Fruit fly (Drosophila melanogaster) whole organism, wandering third instar larva: ENCODE measurements around the gene CG5946.

Experiments
- Dfd ChIP-seq: fragments of >200 bp; optimal IDR thresholded peaks from 2 replicates; lab custom pipeline; 2017; ENCODE audit warnings: missing biosample characterization, missing genetic modification characterization
- Hnf4 ChIP-seq: fragments of 200-800 bp; sonication (Bioruptor generic); optimal IDR thresholded peaks from 2 replicates; lab custom pipeline; 2016; ENCODE audit warnings: missing biosample characterization, mild to moderate bottlenecking, missing genetic modification characterization
- Myc ChIP-seq: fragments of >200 bp; optimal IDR thresholded peaks from 2 replicates; lab custom pipeline; 2017
- N ChIP-seq: fragments of >200 bp; optimal IDR thresholded peaks from 2 replicates; lab custom pipeline; 2018; ENCODE audit warnings: missing biosample characterization, missing external identifiers, missing genetic modification characterization
- ey ChIP-seq: fragments of 200-800 bp; sonication (Bioruptor generic); optimal IDR thresholded peaks from 2 replicates; lab custom pipeline; 2016; ENCODE audit warnings: missing biosample characterization, missing genetic modification characterization
- h ChIP-seq: fragments of 200-800 bp; sonication (Bioruptor generic); optimal IDR thresholded peaks from 3 replicates; lab custom pipeline; 2016; ENCODE audit warnings: missing biosample characterization, mild to moderate bottlenecking, missing genetic modification characterization
- pan ChIP-seq: fragments of >200 bp; optimal IDR thresholded peaks from 2 replicates; lab custom pipeline; 2017
- psq ChIP-seq: fragments of 200-800 bp; sonication (Bioruptor generic); optimal IDR thresholded peaks from 3 replicates; lab custom pipeline; 2017; ENCODE audit warnings: missing biosample characterization, mild to moderate bottlenecking, missing genetic modification characterization, moderate library complexity
- rgr ChIP-seq: fragments of 200-800 bp; sonication (Bioruptor generic); optimal IDR thresholded peaks from 3 replicates; lab custom pipeline; 2016; ENCODE audit warnings: missing biosample characterization, mild to moderate bottlenecking, missing genetic modification characterization
- tai ChIP-seq: sonication (Bioruptor generic); optimal IDR thresholded peaks from 2 replicates; lab custom pipeline; 2016; ENCODE audit warnings: missing biosample characterization, missing genetic modification characterization
- usp ChIP-seq: fragments of >200 bp; optimal IDR thresholded peaks from 2 replicates; lab custom pipeline; 2017; ENCODE audit warnings: missing biosample characterization, missing genetic modification characterization

- no peak for TF ChIP-seq h
- TF ChIP-seq tai (GFP tag; lab: Kevin White, UChicago): no peak
- TF ChIP-seq Dfd (GFP tag; lab: Kevin White, UChicago): no peak
- no peak for TF ChIP-seq pan (lab: Kevin White, UChicago)
- TF ChIP-seq Myc: no peak
- TF ChIP-seq Hnf4: no peak
- no peak for TF ChIP-seq psq (GFP tag; lab: Kevin White, UChicago)
- TF ChIP-seq usp (GFP tag; lab: Kevin White, UChicago): no peak
- TF ChIP-seq N: no peak
- no peak for TF ChIP-seq ey (GFP tag; lab: Kevin White, UChicago)
- no peak for TF ChIP-seq rgr (GFP tag; lab: Kevin White, UChicago)
Measured at dm6 chr3L:11852924-11853323, 30.8 kb upstream of the CG5946 start.
